Worm (Caenorhabditis elegans): Measurements from ENCODE around the gene F47B7.5.

Gene F47B7.5

ce11 chrX:3785111-3785808, 16.6 kb upstream of the F47B7.5 start (continued):
- no peak for TF ChIP-seq F10B5.3 (tag; optimal IDR thresholded peaks at IDR 0.05)
- peak; percentile 24 for TF ChIP-seq nhr-28 (tag; optimal IDR thresholded peaks at IDR 0.05)
- no peak for TF ChIP-seq lin-15B (tag; optimal IDR thresholded peaks at IDR 0.05)
- no peak for TF ChIP-seq ama-1 (optimal IDR thresholded peaks at IDR 0.05)
- no peak for TF ChIP-seq dmd-6 (GFP tag; IDR thresholded peaks at IDR 0.05)
- TF ChIP-seq nhr-25 (tag; optimal IDR thresholded peaks at IDR 0.05; ENCODE audit: borderline replicate concordance, insufficient read depth): no peak
- no peak for TF ChIP-seq D1046.2 (GFP tag; IDR thresholded peaks at IDR 0.05)
- peak; percentile 30 for TF ChIP-seq dve-1 (tag; optimal IDR thresholded peaks at IDR 0.05; ENCODE audit: insufficient read depth)
- TF ChIP-seq skn-1 (tag; optimal IDR thresholded peaks at IDR 0.05): no peak
- TF ChIP-seq nhr-10 (tag; optimal IDR thresholded peaks at IDR 0.05): no peak

- TF ChIP-seq saeg-2 (GFP tag; IDR thresholded peaks at IDR 0.05) (no peak), unc-62 (GFP tag; optimal IDR thresholded peaks at IDR 0.05 in 1 of 2) (peak in 1 of 2 experiments; percentile 97), unc-62 (tag; optimal IDR thresholded peaks at IDR 0.05) (no peak)
These were observed 15.0 kb upstream of the F47B7.5 start for ce11 chrX:3783659-3784058.

- peak; percentile 27 for TF ChIP-seq aha-1 (tag)
- TF ChIP-seq ceh-32 (tag; optimal IDR thresholded peaks at IDR 0.05; ENCODE audit: poor library complexity): no peak
These were observed 12.4 kb upstream of the F47B7.5 start, which contains the start of gene marg-1 for ce11 chrX:3781040-3781439. TSS of gene marg-1 (minus strand) at chrX:3781140.

ce11 chrX:3773233-3773632, 4.6 kb upstream of the F47B7.5 start:
- TF ChIP-seq hlh-30 (tag; optimal IDR thresholded peaks at IDR 0.05; ENCODE audit: insufficient read depth) (no peak), aha-1 (tag) (peak; percentile 4), nhr-42 (GFP tag; IDR thresholded peaks at IDR 0.05) (no peak), F26F4.8 (GFP tag; conservative IDR thresholded peaks at IDR 0.05) (no peak), mxl-3 (GFP tag; optimal IDR thresholded peaks at IDR 0.05) (peak; percentile 5), F44E2.7 (GFP tag; IDR thresholded peaks at IDR 0.05) (no peak), nhr-28 (tag; optimal IDR thresholded peaks at IDR 0.05) (peak; percentile 7), daf-19 (GFP tag; conservative IDR thresholded peaks at IDR 0.05) (no peak), lim-7 (GFP tag; IDR thresholded peaks at IDR 0.05) (no peak), nhr-237 (tag; optimal IDR thresholded peaks at IDR 0.05) (no peak), zfp-2 (tag; optimal IDR thresholded peaks at IDR 0.05) (no peak), unc-62 (GFP tag; optimal IDR thresholded peaks at IDR 0.05 in 1 of 2) (peak in 1 of 2 experiments; percentile 95), unc-62 (tag; optimal IDR thresholded peaks at IDR 0.05) (no peak), nhr-11 (tag; optimal IDR thresholded peaks at IDR 0.05) (no peak), hlh-11 (tag; optimal IDR thresholded peaks at IDR 0.05) (peak; percentile 14), fos-1 (tag; optimal IDR thresholded peaks at IDR 0.05) (no peak), daf-12 (tag; optimal IDR thresholded peaks at IDR 0.05) (no peak)

ce11 chrX:3772405-3772804, 3.8 kb upstream of the F47B7.5 start, which contains the start of gene F47B7.2:
TSS of gene F47B7.2 (plus strand) at chrX:3772762.
- TF ChIP-seq cey-2 (tag; optimal IDR thresholded peaks at IDR 0.05; ENCODE audit: borderline replicate concordance, insufficient read depth): no peak
- TF ChIP-seq nhr-48 (tag; optimal IDR thresholded peaks at IDR 0.05): no peak
- no peak for TF ChIP-seq madf-9 (GFP tag; conservative IDR thresholded peaks at IDR 0.05)
- no peak for TF ChIP-seq ceh-28 (tag; optimal IDR thresholded peaks at IDR 0.05)
- TF ChIP-seq dmd-8 (GFP tag; IDR thresholded peaks at IDR 0.05): no peak
- no peak for TF ChIP-seq snpc-4 (tag; optimal IDR thresholded peaks at IDR 0.05)
- TF ChIP-seq arid-1 (GFP tag; conservative IDR thresholded peaks at IDR 0.05): no peak
- TF ChIP-seq F49E8.2 (tag; optimal IDR thresholded peaks at IDR 0.05; ENCODE audit: borderline replicate concordance): no peak
- TF ChIP-seq snpc-1.2 (GFP tag; IDR thresholded peaks at IDR 0.05): no peak
- TF ChIP-seq ces-1 (GFP tag; optimal IDR thresholded peaks at IDR 0.05): peak; percentile 31
- no peak for TF ChIP-seq lin-38 (GFP tag; IDR thresholded peaks at IDR 0.05)
- peak; percentile 10 for TF ChIP-seq rbr-2 (tag; optimal IDR thresholded peaks at IDR 0.05)
- no peak for TF ChIP-seq dpl-1 (GFP tag; optimal IDR thresholded peaks at IDR 0.05)
- TF ChIP-seq daf-16 (GFP tag; optimal IDR thresholded peaks at IDR 0.05): no peak
- TF ChIP-seq daf-16 (tag; optimal IDR thresholded peaks at IDR 0.05): no peak
- peak; percentile 40 for TF ChIP-seq mes-2 (tag; optimal IDR thresholded peaks at IDR 0.05; ENCODE audit: poor library complexity, severe bottlenecking)
- no peak for TF ChIP-seq lin-39 (tag; optimal IDR thresholded peaks at IDR 0.05)
- TF ChIP-seq daf-8 (GFP tag; IDR thresholded peaks at IDR 0.05): no peak
